Worm (Caenorhabditis elegans): ENCODE measurements around the gene srr-4.

- TF ChIP-seq lin-13 (tag; optimal IDR thresholded peaks at IDR 0.05) (no peak), blmp-1 (tag; optimal IDR thresholded peaks at IDR 0.05) (no peak)
Measured at ce11 chrV:4969503-4969902, 49.5 kb upstream of the srr-4 start.
